Fruit fly (Drosophila melanogaster) whole organism, embryonic: ENCODE data around the gene Adck5.

Source experiments
- CG13894 ChIP-seq: fragments of 200-800 bp; sonication (Bioruptor generic); optimal IDR thresholded peaks from 3 replicates; lab custom pipeline; 2018; ENCODE audit warnings: missing biosample characterization, mild to moderate bottlenecking, missing genetic modification characterization, moderate library complexity
- Nf-YC ChIP-seq: fragments of 200-800 bp; optimal IDR thresholded peaks from 3 replicates; lab custom pipeline; 2019; ENCODE audit warnings: missing biosample characterization, mild to moderate bottlenecking, missing genetic modification characterization, moderate library complexity
- Oaz ChIP-seq: fragments of 200-800 bp; sonication (Bioruptor generic); IDR thresholded peaks from 2 replicates; pipeline ENCODE4 v1.3.6; 2022; ENCODE audit warnings: missing biosample characterization, missing genetic modification characterization
- bowl ChIP-seq: fragments of 200-800 bp; sonication (Bioruptor generic); IDR thresholded peaks from 2 replicates; pipeline ENCODE4 v1.3.6; 2022; ENCODE audit warnings: missing biosample characterization, missing genetic modification characterization
- crc ChIP-seq: fragments of 200-800 bp; sonication (Bioruptor generic); optimal IDR thresholded peaks from 2 replicates; lab custom pipeline; 2016; ENCODE audit warnings: missing biosample characterization, missing genetic modification characterization
- rib ChIP-seq: fragments of 200-800 bp; sonication (Bioruptor generic); IDR thresholded peaks from 2 replicates; pipeline ENCODE4 v1.3.6; 2022; ENCODE audit warnings: missing biosample characterization, missing genetic modification characterization
- unc-4 ChIP-seq: fragments of 200-800 bp; sonication (Bioruptor generic); IDR thresholded peaks from 2 replicates; pipeline ENCODE4 v1.3.6; 2022; ENCODE audit warnings: missing biosample characterization, missing genetic modification characterization; ENCODE audit not compliant: partially characterized antibody

DNA sequence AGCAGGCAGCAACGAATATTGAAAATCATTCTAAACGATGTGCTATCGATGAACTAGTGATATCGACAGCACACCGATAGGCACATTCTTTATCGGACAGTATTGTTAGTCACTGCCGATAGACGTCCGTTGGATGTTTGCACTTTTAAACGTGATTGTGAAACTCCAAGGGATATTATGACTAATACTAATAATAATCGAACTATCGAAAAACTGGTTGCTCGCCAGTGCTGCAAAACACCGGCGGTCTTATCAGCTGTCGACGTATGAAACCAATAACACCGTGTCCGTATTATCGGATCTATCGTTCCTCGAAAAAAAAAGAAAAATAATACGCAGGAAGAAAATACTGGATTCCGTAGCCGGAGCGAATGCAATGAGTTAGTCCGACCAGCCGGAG is 40.9 kb downstream of the Adck5 start, which contains the start of the genes Ube3a and CG7600:
- TF ChIP-seq bowl (GFP tag; lab: Robert Waterston, UW) = no peak
- peak; percentile 54 for TF ChIP-seq Nf-YC (tag; lab: Kevin White, UChicago)
- peak; percentile 78 for TF ChIP-seq CG13894
- no peak for TF ChIP-seq rib
- TF ChIP-seq crc (GFP tag; lab: Kevin White, UChicago) = no peak
- TF ChIP-seq unc-4 (GFP tag; lab: Robert Waterston, UW) = peak; percentile 99
- TF ChIP-seq Oaz (GFP tag; lab: Robert Waterston, UW) = no peak
